Fruit fly (Drosophila melanogaster): ENCODE results near the gene Doc3.

The Doc3 gene

DNA sequence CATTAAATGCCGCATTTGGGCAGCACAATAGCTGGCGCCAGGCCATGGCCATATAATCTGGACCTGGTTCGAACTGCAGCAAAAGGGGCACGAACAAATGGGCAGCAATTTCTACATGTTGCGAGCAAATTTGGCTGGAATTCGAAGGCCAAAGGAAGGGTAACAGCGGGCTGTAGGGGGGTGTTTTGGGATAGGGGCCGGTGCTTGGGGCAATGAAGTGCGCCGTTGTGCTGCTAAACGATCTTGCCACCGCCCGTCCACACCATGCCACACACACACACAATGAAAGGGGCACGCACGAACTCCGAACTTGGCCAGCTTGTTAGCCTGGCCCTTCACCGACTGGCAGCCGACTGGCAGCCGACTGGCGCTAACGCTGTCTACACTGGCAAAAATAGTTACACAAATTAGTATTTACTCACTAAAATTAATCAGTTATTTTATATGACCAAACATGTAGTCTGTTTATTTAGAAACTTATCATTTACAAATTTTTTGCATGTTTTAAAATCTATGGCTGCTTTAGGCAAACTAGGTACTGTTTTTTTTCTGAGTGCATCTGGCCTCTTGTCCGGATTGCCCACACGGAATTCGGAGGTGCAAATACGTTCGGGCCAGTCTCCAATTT, 29.1 kb downstream of the Doc3 start (continued):
- TF ChIP-seq trh (GFP tag; optimal IDR thresholded peaks at IDR 0.05) (peak; percentile 7), Mad (GFP tag; optimal IDR thresholded peaks at IDR 0.05) (no peak), MESR4 (GFP tag; optimal IDR thresholded peaks at IDR 0.05) (no peak), CG34224 (GFP tag; IDR thresholded peaks at IDR 0.05; ENCODE audit: partially characterized antibody) (no peak), CG43689 (GFP tag; IDR thresholded peaks at IDR 0.05) (peak; percentile 59; the same call in 1 of the 2 replicates), CG18262 (tag; optimal IDR thresholded peaks at IDR 0.05) (peak; percentile 82), CG1024 (GFP tag; IDR thresholded peaks at IDR 0.05) (peak; percentile 63), CG13775 (GFP tag; optimal IDR thresholded peaks at IDR 0.05) (peak; percentile 33), unc-4 (GFP tag; IDR thresholded peaks at IDR 0.05; ENCODE audit: partially characterized antibody) (no peak), insv (GFP tag; optimal IDR thresholded peaks at IDR 0.05) (no peak), sim (GFP tag; IDR thresholded peaks at IDR 0.05) (peak; percentile 63; the same call in 1 of the 2 replicates), jumu (GFP tag; optimal IDR thresholded peaks at IDR 0.05) (no peak), CG11247 (GFP tag; IDR thresholded peaks at IDR 0.05) (no peak), Hsf (GFP tag; optimal IDR thresholded peaks at IDR 0.05) (peak; percentile 6), CG10959 (GFP tag; IDR thresholded peaks at IDR 0.05) (peak; percentile 86), Atf6 (GFP tag; IDR thresholded peaks at IDR 0.05) (peak; percentile 16; the same call in 1 of the 2 replicates), Ssrp (tag; optimal IDR thresholded peaks at IDR 0.05) (peak; percentile 22), CG4328 (GFP tag; optimal IDR thresholded peaks at IDR 0.05) (peak; percentile 24), CG32772 (GFP tag; IDR thresholded peaks at IDR 0.05) (peak; percentile 74), CkIIα-i1 (GFP tag; IDR thresholded peaks at IDR 0.05) (no peak), nerfin-2 (GFP tag; IDR thresholded peaks at IDR 0.05; ENCODE audit: partially characterized antibody) (no peak), sens-2 (GFP tag; IDR thresholded peaks at IDR 0.05) (peak; percentile 48; the same call in 1 of the 2 replicates), CG1233 (GFP tag; optimal IDR thresholded peaks at IDR 0.05) (peak; percentile 35), E2f2 (GFP tag; IDR thresholded peaks at IDR 0.05) (peak; percentile 50), CG2889 (GFP tag; IDR thresholded peaks at IDR 0.05) (0 out of 3 replicates have a peak, but pooled peaks have one; percentile 24), jigr1 (GFP tag; IDR thresholded peaks at IDR 0.05) (peak; percentile 43; the same call in 1 of the 3 replicates), CoRest (tag; optimal IDR thresholded peaks at IDR 0.05) (peak; percentile 53), sna (GFP tag; IDR thresholded peaks at IDR 0.05; ENCODE audit: partially characterized antibody) (no peak), CG8388 (GFP tag; optimal IDR thresholded peaks at IDR 0.05) (peak; percentile 22), lbe (GFP tag; optimal IDR thresholded peaks at IDR 0.05) (peak; percentile 14), z (GFP tag; IDR thresholded peaks at IDR 0.05) (peak; percentile 53; the same call in 1 of the 3 replicates), crol (GFP tag; IDR thresholded peaks at IDR 0.05) (peak; percentile 54; the same call in 1 of the 2 replicates), CG9727 (GFP tag; optimal IDR thresholded peaks at IDR 0.05) (peak; percentile 80), CG33213 (GFP tag; optimal IDR thresholded peaks at IDR 0.05) (peak; percentile 54), CG6765 (GFP tag; optimal IDR thresholded peaks at IDR 0.05) (no peak), CG8290 (GFP tag; optimal IDR thresholded peaks at IDR 0.05) (no peak), CG8290 (tag; optimal IDR thresholded peaks at IDR 0.05) (no peak), CG10979 (tag; optimal IDR thresholded peaks at IDR 0.05) (peak; percentile 91), Gsc (GFP tag; IDR thresholded peaks at IDR 0.05) (peak; percentile 49; the same call in 1 of the 2 replicates), CG7372 (GFP tag; IDR thresholded peaks at IDR 0.05) (peak; percentile 17), CG13123 (GFP tag; optimal IDR thresholded peaks at IDR 0.05) (no peak), CG16815 (GFP tag; optimal IDR thresholded peaks at IDR 0.05) (peak; percentile 34), Aef1 (GFP tag; IDR thresholded peaks at IDR 0.05) (peak; percentile 48; the same call in 2 of the 3 replicates), CG4820 (GFP tag; optimal IDR thresholded peaks at IDR 0.05) (peak; percentile 86), CG34422 (GFP tag; IDR thresholded peaks at IDR 0.05) (peak; percentile 61; the same call in 1 of the 3 replicates), dpn (GFP tag; optimal IDR thresholded peaks at IDR 0.05) (peak; percentile 23 to 25), Xrp1 (GFP tag; IDR thresholded peaks at IDR 0.05) (peak; percentile 91), dysf (GFP tag; IDR thresholded peaks at IDR 0.05) (peak; percentile 62; the same call in 2 of the 3 replicates), cwo (GFP tag; optimal IDR thresholded peaks at IDR 0.05) (peak; percentile 11), zf30C (GFP tag; optimal IDR thresholded peaks at IDR 0.05) (peak; percentile 37)

All from whole organism, embryonic.